Worm (Caenorhabditis elegans): ENCODE measurements around the gene R12B2.7.

ce11 chrIII:5823617-5824016 lies 8.8 kb downstream of the R12B2.7 start, which contains the start of gene R12B2.8:
- TF ChIP-seq ceh-27 (GFP tag; optimal IDR thresholded peaks at IDR 0.05) (no peak), lin-40 (tag; optimal IDR thresholded peaks at IDR 0.05) (no peak), D2030.7 (GFP tag; IDR thresholded peaks at IDR 0.05) (no peak), chd-7 (tag; optimal IDR thresholded peaks at IDR 0.05) (no peak), Y67H2A.10 (GFP tag; conservative IDR thresholded peaks at IDR 0.05) (no peak), egl-44 (GFP tag; IDR thresholded peaks at IDR 0.05) (no peak), lsl-1 (GFP tag; optimal IDR thresholded peaks at IDR 0.05) (no peak), F55B11.4 (tag; optimal IDR thresholded peaks at IDR 0.05; ENCODE audit: borderline replicate concordance, insufficient read depth) (no peak), nhr-90 (tag; optimal IDR thresholded peaks at IDR 0.05) (no peak), nfya-1 (tag; optimal IDR thresholded peaks at IDR 0.05; ENCODE audit: borderline replicate concordance, insufficient read depth) (no peak)

Data from whole organism, young adult.